Fruit fly (Drosophila melanogaster): ENCODE measurements around the gene Ctns.

DNA sequence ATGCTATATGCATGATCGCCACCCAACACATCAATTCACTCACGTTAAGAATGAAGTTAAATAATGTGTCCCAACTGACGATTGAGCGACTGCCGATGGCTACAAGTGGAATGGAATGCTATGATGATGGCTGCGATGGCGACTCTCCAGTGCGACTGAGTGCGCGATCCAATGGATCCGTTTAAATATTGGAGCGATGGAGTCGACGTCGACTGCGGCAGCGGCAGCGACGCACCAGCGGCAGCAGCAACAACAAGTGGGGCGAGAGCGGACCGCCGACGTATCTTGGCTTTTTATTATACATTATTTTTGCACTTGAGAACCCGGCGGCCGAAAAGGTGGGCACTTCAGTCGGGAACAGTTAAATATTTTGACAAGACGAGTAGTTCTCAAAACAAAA is 1.4 kb downstream of the Ctns start:
- no peak for TF ChIP-seq h (GFP tag; optimal IDR thresholded peaks at IDR 0.05)
- TF ChIP-seq Abd-B (GFP tag; optimal IDR thresholded peaks at IDR 0.05), result no peak
- TF ChIP-seq woc (GFP tag; optimal IDR thresholded peaks at IDR 0.05), result no peak
- no peak for TF ChIP-seq brk (GFP tag; optimal IDR thresholded peaks at IDR 0.05)
- no peak for TF ChIP-seq fru (GFP tag; optimal IDR thresholded peaks at IDR 0.05)
- no peak for TF ChIP-seq br (GFP tag; optimal IDR thresholded peaks at IDR 0.05)
- no peak for TF ChIP-seq psq (GFP tag; optimal IDR thresholded peaks at IDR 0.05)
- TF ChIP-seq sv (GFP tag; optimal IDR thresholded peaks at IDR 0.05), result no peak
